Worm (Caenorhabditis elegans): ENCODE measurements around the gene grl-21.

DNA sequence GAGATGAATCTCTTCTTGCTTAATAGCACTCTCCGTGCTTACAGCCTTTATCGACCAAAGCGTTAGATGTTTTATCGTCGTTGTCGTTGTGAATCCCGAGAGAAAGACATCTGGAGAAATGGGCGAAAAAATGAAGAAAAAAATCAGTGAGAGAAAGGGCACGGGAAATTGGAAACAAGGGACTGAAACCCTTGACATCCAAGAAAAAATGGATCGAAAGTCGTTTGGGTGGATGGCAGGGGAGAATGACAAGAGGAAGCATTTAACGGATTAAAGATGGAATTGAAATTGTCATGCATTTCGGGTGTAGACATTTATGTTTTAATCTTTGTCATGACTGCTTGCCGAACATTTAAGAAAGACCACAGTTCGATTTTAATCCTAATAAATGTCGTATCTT is 36.5 kb downstream of the grl-21 start, which contains the start of gene inpp-1:
- TF ChIP-seq ceh-82 (tag; optimal IDR thresholded peaks at IDR 0.05) (no peak), skn-1 (tag; optimal IDR thresholded peaks at IDR 0.05) (no peak), fos-1 (tag; optimal IDR thresholded peaks at IDR 0.05) (no peak), unc-39 (tag; optimal IDR thresholded peaks at IDR 0.05) (no peak), lsy-12 (tag; optimal IDR thresholded peaks at IDR 0.05) (no peak), elt-2 (tag; optimal IDR thresholded peaks at IDR 0.05) (no peak), nhr-237 (tag; optimal IDR thresholded peaks at IDR 0.05) (no peak), fkh-10 (GFP tag; optimal IDR thresholded peaks at IDR 0.05) (no peak), nhr-43 (tag; optimal IDR thresholded peaks at IDR 0.05; ENCODE audit: poor library complexity, severe bottlenecking) (no peak), nhr-11 (tag; optimal IDR thresholded peaks at IDR 0.05) (no peak), nhr-12 (tag; optimal IDR thresholded peaks at IDR 0.05) (no peak), lin-39 (tag; optimal IDR thresholded peaks at IDR 0.05) (no peak)

Data from whole organism, L3 larva.